Fruit fly (Drosophila melanogaster): Measurements from ENCODE around the gene CG9215.

- TF ChIP-seq CG10654 (GFP tag; optimal IDR thresholded peaks at IDR 0.05) = no peak
- no peak for TF ChIP-seq Dfd (GFP tag; optimal IDR thresholded peaks at IDR 0.05)
- no peak for TF ChIP-seq pfk (GFP tag; optimal IDR thresholded peaks at IDR 0.05)
- no peak for TF ChIP-seq CG3726 (GFP tag; IDR thresholded peaks at IDR 0.05)
These were observed 18.6 kb upstream of the CG9215 start for dm6 chrX:15601285-15601684.

Measured in whole organism, embryonic.